Fruit fly (Drosophila melanogaster) whole organism, pupa: ENCODE data around the gene Dip-B.

Source experiments
- CG13204 ChIP-seq: fragments of 200-800 bp; sonication (Bioruptor generic); optimal IDR thresholded peaks from 2 replicates; lab custom pipeline; 2018; ENCODE audit warnings: missing biosample characterization, mild to moderate bottlenecking, missing genetic modification characterization, moderate library complexity
- CG15710 ChIP-seq: fragments of 200-800 bp; sonication (Bioruptor generic); optimal IDR thresholded peaks from 2 replicates; lab custom pipeline; 2018; ENCODE audit warnings: missing biosample characterization, mild to moderate bottlenecking, missing genetic modification characterization, moderate library complexity
- CG17806 ChIP-seq: fragments of 200-800 bp; sonication (Bioruptor generic); optimal IDR thresholded peaks from 2 replicates; lab custom pipeline; 2018; ENCODE audit warnings: missing biosample characterization, mild to moderate bottlenecking, missing genetic modification characterization, moderate library complexity
- CG32121 ChIP-seq: fragments of 200-800 bp; sonication (Bioruptor generic); IDR thresholded peaks from 2 replicates; pipeline ENCODE4 v1.3.6; 2022; ENCODE audit warnings: missing biosample characterization, missing genetic modification characterization
- CG8159 ChIP-seq: fragments of 200-800 bp; sonication (Bioruptor generic); optimal IDR thresholded peaks from 3 replicates; lab custom pipeline; 2018; ENCODE audit warnings: missing biosample characterization, mild to moderate bottlenecking, missing genetic modification characterization, moderate library complexity
- D1 ChIP-seq: fragments of 200-800 bp; sonication (Bioruptor generic); optimal IDR thresholded peaks from 2 replicates; lab custom pipeline; 2018; ENCODE audit warnings: missing biosample characterization, mild to moderate bottlenecking, missing genetic modification characterization, moderate library complexity
- EcR ChIP-seq: fragments of 200-800 bp; sonication (Bioruptor generic); optimal IDR thresholded peaks from 3 replicates; lab custom pipeline; 2019; ENCODE audit warnings: missing biosample characterization, missing genetic modification characterization, mild to moderate bottlenecking, moderate library complexity, missing genetic modification reagents
- Ets98B ChIP-seq: fragments of 200-800 bp; sonication (Bioruptor generic); IDR thresholded peaks from 2 replicates; pipeline ENCODE4 v1.3.6; 2022; ENCODE audit warnings: missing biosample characterization, missing genetic modification characterization
- Snoo ChIP-seq: fragments of 200-800 bp; sonication (Bioruptor generic); optimal IDR thresholded peaks from 3 replicates; lab custom pipeline; 2017; ENCODE audit warnings: missing biosample characterization, mild to moderate bottlenecking, missing genetic modification characterization, inconsistent platforms
- fd96Ca ChIP-seq: fragments of 200-800 bp; sonication (Bioruptor generic); IDR thresholded peaks from 3 replicates; pipeline ENCODE4 v1.3.6; 2022; ENCODE audit warnings: missing biosample characterization, missing genetic modification characterization
- rn ChIP-seq: fragments of 200-800 bp; sonication (Bioruptor generic); IDR thresholded peaks from 2 replicates; pipeline ENCODE4 v1.3.6; 2022; ENCODE audit warnings: missing biosample characterization, missing genetic modification characterization

DNA sequence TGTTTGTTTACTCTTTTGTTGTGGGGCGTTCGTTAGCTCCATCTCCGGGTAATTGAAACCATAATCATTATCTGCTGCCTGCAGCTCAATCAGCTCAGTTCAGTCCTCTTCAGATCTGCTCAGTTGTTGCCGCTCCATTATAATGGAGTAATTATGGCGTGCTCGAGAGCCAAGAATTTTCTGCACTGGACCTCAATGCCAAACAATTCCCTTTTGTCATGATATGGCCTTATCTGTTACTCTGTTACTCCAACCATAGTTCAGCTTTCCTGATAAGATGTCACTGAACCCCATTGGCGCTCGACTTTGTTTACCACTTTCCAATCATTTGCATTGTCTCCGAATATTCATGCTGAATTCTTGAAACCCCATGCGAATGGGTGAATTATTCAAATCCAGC, 8.7 kb downstream of the Dip-B start:
- no peak for TF ChIP-seq D1 (tag; lab: Kevin White, UChicago)
- no peak for TF ChIP-seq Ets98B
- TF ChIP-seq CG32121 (GFP tag; lab: Robert Waterston, UW): no peak
- peak; percentile 90 for TF ChIP-seq EcR (GFP tag; lab: Kevin White, UChicago)
- TF ChIP-seq CG8159 (tag; lab: Kevin White, UChicago): no peak
- TF ChIP-seq CG15710 (tag; lab: Kevin White, UChicago): no peak
- no peak for TF ChIP-seq rn (GFP tag; lab: Robert Waterston, UW)
- no peak for TF ChIP-seq fd96Ca (GFP tag; lab: Robert Waterston, UW)
- no peak for TF ChIP-seq CG17806
- TF ChIP-seq Snoo (tag; lab: Kevin White, UChicago): no peak
- TF ChIP-seq CG13204 (GFP tag; lab: Kevin White, UChicago): no peak
